Worm (Caenorhabditis elegans) whole organism, L2 larva: ENCODE measurements around the gene C54G10.1.
A peak's percentile ranks its signal among the peaks of the same experiment; 100 is the strongest.

Experiments used
- C34F6.9 ChIP-seq: fragments of 150-350 bp; optimal IDR thresholded peaks from 2 replicates; lab custom pipeline; 2014; ENCODE audit warnings: missing biosample characterization, missing genetic modification characterization
- F13H6.1 ChIP-seq: sonication (generic microtip); optimal IDR thresholded peaks from 2 replicates; lab custom pipeline; 2016; ENCODE audit warnings: missing genetic modification characterization, missing compliant biosample characterization
- R02D3.7 ChIP-seq: fragments of 150-350 bp; optimal IDR thresholded peaks from 2 replicates; lab custom pipeline; 2014; ENCODE audit warnings: missing biosample characterization, missing genetic modification characterization
- Y55F3AM.14 ChIP-seq: fragments of 200-800 bp; sonication (Bioruptor generic); optimal IDR thresholded peaks from 2 replicates; lab custom pipeline; 2018; ENCODE audit warnings: mild to moderate bottlenecking, missing genetic modification characterization, missing compliant biosample characterization
- alr-1 ChIP-seq: fragments of 150-350 bp; optimal IDR thresholded peaks from 2 replicates; lab custom pipeline; 2014; ENCODE audit warnings: missing biosample characterization, missing genetic modification characterization
- blmp-1 ChIP-seq: sonication (generic microtip); optimal IDR thresholded peaks from 2 replicates; lab custom pipeline; 2017; ENCODE audit warnings: missing genetic modification characterization, mild to moderate bottlenecking, missing compliant biosample characterization, antibody characterized with exemption, moderate library complexity; ENCODE audit not compliant: insufficient read depth
- ceh-16 ChIP-seq: fragments of 150-350 bp; optimal IDR thresholded peaks from 2 replicates; lab custom pipeline; 2014; ENCODE audit warnings: missing biosample characterization, missing genetic modification characterization
- ceh-82 ChIP-seq: fragments of 150-350 bp; optimal IDR thresholded peaks from 2 replicates; lab custom pipeline; 2014; ENCODE audit warnings: missing biosample characterization, missing genetic modification characterization
- dmd-4 ChIP-seq: sonication (generic microtip); optimal IDR thresholded peaks from 2 replicates; lab custom pipeline; 2017; ENCODE audit warnings: missing biosample characterization, missing genetic modification characterization
- elt-1 ChIP-seq: fragments of 150-350 bp; optimal IDR thresholded peaks from 2 replicates; lab custom pipeline; 2014; ENCODE audit warnings: missing biosample characterization, missing genetic modification characterization
- elt-3 ChIP-seq: sonication (generic microtip); optimal IDR thresholded peaks from 2 replicates; lab custom pipeline; 2017; ENCODE audit warnings: missing biosample characterization, missing genetic modification characterization
- fos-1 ChIP-seq: fragments of 150-350 bp; optimal IDR thresholded peaks from 2 replicates; lab custom pipeline; 2014; ENCODE audit warnings: missing biosample characterization, missing genetic modification characterization
- lin-39 ChIP-seq: fragments of 150-350 bp; optimal IDR thresholded peaks from 2 replicates; lab custom pipeline; 2014; ENCODE audit warnings: missing biosample characterization, missing genetic modification reagents, missing genetic modification characterization
- lsy-2 ChIP-seq, 2 experiments: fragments of 150-350 bp in 1 of 2; sonication (generic microtip) in 1 of 2; optimal IDR thresholded peaks; 2 replicates each; lab custom pipeline; 2014 to 2017; ENCODE audit warnings: missing biosample characterization in 2 of 2, missing genetic modification characterization in 2 of 2
- mbf-1 ChIP-seq: sonication (generic microtip); optimal IDR thresholded peaks from 2 replicates; lab custom pipeline; 2017; ENCODE audit warnings: missing biosample characterization, missing genetic modification characterization
- nhr-10 ChIP-seq: sonication (generic microtip); optimal IDR thresholded peaks from 2 replicates; lab custom pipeline; 2017; ENCODE audit warnings: missing biosample characterization, missing genetic modification characterization
- nhr-12 ChIP-seq: fragments of 150-350 bp; optimal IDR thresholded peaks from 2 replicates; lab custom pipeline; 2014; ENCODE audit warnings: missing biosample characterization, missing genetic modification characterization
- nhr-129 ChIP-seq: fragments of 150-350 bp; optimal IDR thresholded peaks from 2 replicates; lab custom pipeline; 2014; ENCODE audit warnings: missing biosample characterization, missing genetic modification characterization
- nhr-21 ChIP-seq: fragments of 150-350 bp; optimal IDR thresholded peaks from 2 replicates; lab custom pipeline; 2014; ENCODE audit warnings: missing biosample characterization, missing genetic modification characterization
- nhr-237 ChIP-seq: fragments of 150-350 bp; optimal IDR thresholded peaks from 2 replicates; lab custom pipeline; 2014; ENCODE audit warnings: missing biosample characterization, missing genetic modification characterization
- nhr-6 ChIP-seq: fragments of 150-350 bp; optimal IDR thresholded peaks from 2 replicates; lab custom pipeline; 2014; ENCODE audit warnings: missing biosample characterization, missing genetic modification characterization
- peb-1 ChIP-seq: fragments of 150-350 bp; optimal IDR thresholded peaks from 2 replicates; lab custom pipeline; 2014; ENCODE audit warnings: missing biosample characterization, missing genetic modification characterization
- sem-4 ChIP-seq: fragments of 150-350 bp; optimal IDR thresholded peaks from 2 replicates; lab custom pipeline; 2014; ENCODE audit warnings: missing biosample characterization, missing genetic modification reagents, missing genetic modification characterization
- skn-1 ChIP-seq: sonication (generic microtip); optimal IDR thresholded peaks from 2 replicates; lab custom pipeline; 2017; ENCODE audit warnings: missing biosample characterization, missing genetic modification characterization
- sma-3 ChIP-seq: sonication (generic microtip); optimal IDR thresholded peaks from 2 replicates; lab custom pipeline; 2016; ENCODE audit warnings: missing genetic modification reagents, missing genetic modification characterization, missing compliant biosample characterization
- sma-9 ChIP-seq, 2 experiments: fragments of 150-350 bp in 1 of 2; sonication (generic microtip) in 1 of 2; optimal IDR thresholded peaks; 2 replicates each; lab custom pipeline; 2014 to 2016; ENCODE audit warnings: missing genetic modification characterization in 2 of 2, mild to moderate bottlenecking in 1 of 2, missing biosample characterization in 1 of 2, missing compliant biosample characterization in 1 of 2, missing genetic modification reagents in 1 of 2, moderate library complexity in 1 of 2
- unc-39 ChIP-seq: fragments of 150-350 bp; optimal IDR thresholded peaks from 2 replicates; lab custom pipeline; 2014; ENCODE audit warnings: missing biosample characterization, missing genetic modification characterization
- unc-55 ChIP-seq: fragments of 150-350 bp; sonication (generic microtip); optimal IDR thresholded peaks from 3 replicates; lab custom pipeline; 2014; ENCODE audit warnings: missing biosample characterization, missing genetic modification reagents, missing genetic modification characterization
- unc-62 ChIP-seq: fragments of 150-350 bp; optimal IDR thresholded peaks from 2 replicates; lab custom pipeline; 2014; ENCODE audit warnings: missing biosample characterization, missing genetic modification reagents, missing genetic modification characterization
- ztf-1 ChIP-seq: fragments of 200-800 bp; sonication (Bioruptor generic); conservative IDR thresholded peaks from 2 replicates; pipeline ENCODE4 v1.3.6; 2022; ENCODE audit warnings: missing genetic modification characterization, missing compliant biosample characterization
- ztf-11 ChIP-seq: sonication (generic microtip); optimal IDR thresholded peaks from 2 replicates; lab custom pipeline; 2017; ENCODE audit warnings: missing biosample characterization, missing genetic modification characterization
- ztf-4 ChIP-seq: fragments of 150-350 bp; optimal IDR thresholded peaks from 2 replicates; lab custom pipeline; 2014; ENCODE audit warnings: missing biosample characterization, missing genetic modification characterization

The C54G10.1 gene

DNA sequence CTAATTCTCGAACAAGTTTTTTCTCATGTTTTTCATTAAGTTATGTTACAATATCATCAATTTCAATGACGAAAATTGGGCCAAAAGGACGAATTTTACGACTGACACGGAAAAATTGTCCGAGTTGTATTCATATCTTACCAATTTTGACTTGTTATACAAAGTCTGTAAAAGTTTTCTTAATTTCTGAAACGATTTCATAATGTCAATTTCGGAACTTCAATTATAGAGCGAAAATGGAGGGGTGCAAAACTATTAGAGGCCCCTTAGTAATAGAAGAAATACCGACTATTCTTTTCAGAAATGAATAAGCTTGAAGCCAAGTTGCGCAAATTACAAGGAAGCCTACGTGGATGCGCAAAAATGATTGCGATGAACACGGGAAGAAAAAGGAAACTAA lies 9.3 kb upstream of the C54G10.1 start, which contains the start of gene F43D2.3:
F43D2.3 (plus strand) TSS at position 301 of the 400 bp plus-strand sequence.
- TF ChIP-seq sem-4 (tag; lab: Kevin White, UChicago): no peak
- no peak for TF ChIP-seq ceh-16 (tag; lab: Kevin White, UChicago)
- TF ChIP-seq nhr-6 (tag; lab: Kevin White, UChicago): no peak
- no peak for TF ChIP-seq ztf-1 (GFP tag; lab: Robert Waterston, UW)
- no peak for TF ChIP-seq ztf-11 (tag; lab: Kevin White, UChicago)
- TF ChIP-seq R02D3.7 (tag; lab: Kevin White, UChicago): no peak
- TF ChIP-seq ztf-4 (tag; lab: Kevin White, UChicago): no peak
- TF ChIP-seq lsy-2 (tag; optimal IDR thresholded peaks at IDR 0.05; lab: Kevin White, UChicago): no peak
- TF ChIP-seq skn-1 (tag; lab: Kevin White, UChicago): no peak
- TF ChIP-seq F13H6.1 (tag; lab: Kevin White, UChicago): no peak
- TF ChIP-seq, all 48 proteins: peak for 0

- TF ChIP-seq mbf-1 (tag; lab: Kevin White, UChicago) (no peak), sma-3 (GFP tag; lab: Kevin White, UChicago) (peak; percentile 17), lin-39 (tag; lab: Kevin White, UChicago) (no peak), peb-1 (no peak), ztf-4 (tag; lab: Kevin White, UChicago) (no peak), blmp-1 (tag; lab: Kevin White, UChicago) (peak; percentile 81), Y55F3AM.14 (GFP tag; lab: Kevin White, UChicago) (no peak), nhr-129 (no peak), sma-9 (GFP tag; optimal IDR thresholded peaks at IDR 0.05; lab: Kevin White, UChicago) (peak; percentile 27), sma-9 (tag; optimal IDR thresholded peaks at IDR 0.05; lab: Kevin White, UChicago) (no peak), F13H6.1 (tag; lab: Kevin White, UChicago) (no peak)
Observed at ce11 chrV:14633319-14633718, 7.6 kb upstream of the C54G10.1 start.

- no peak for TF ChIP-seq ceh-82
- no peak for TF ChIP-seq C34F6.9
- TF ChIP-seq unc-55 (GFP tag; lab: Kevin White, UChicago): no peak
- TF ChIP-seq, all 48 proteins: peak for 0
Observed at ce11 chrV:14635119-14635518, 5.8 kb upstream of the C54G10.1 start, which contains the start of gene F43D2.6. TSS of gene F43D2.6 (minus strand) at chrV:14635180.

ce11 chrV:14638075-14638474 lies 2.8 kb upstream of the C54G10.1 start:
- TF ChIP-seq dmd-4 (tag; lab: Kevin White, UChicago) (no peak), nhr-237 (no peak), elt-1 (tag; lab: Kevin White, UChicago) (no peak), elt-3 (tag; lab: Kevin White, UChicago) (no peak), fos-1 (tag; lab: Kevin White, UChicago) (no peak), unc-55 (GFP tag; lab: Kevin White, UChicago) (no peak), sem-4 (tag; lab: Kevin White, UChicago) (no peak), Y55F3AM.14 (GFP tag; lab: Kevin White, UChicago) (no peak), unc-39 (no peak), sma-3 (GFP tag; lab: Kevin White, UChicago) (no peak), blmp-1 (tag; lab: Kevin White, UChicago) (no peak), nhr-10 (tag; lab: Kevin White, UChicago) (no peak)

DNA sequence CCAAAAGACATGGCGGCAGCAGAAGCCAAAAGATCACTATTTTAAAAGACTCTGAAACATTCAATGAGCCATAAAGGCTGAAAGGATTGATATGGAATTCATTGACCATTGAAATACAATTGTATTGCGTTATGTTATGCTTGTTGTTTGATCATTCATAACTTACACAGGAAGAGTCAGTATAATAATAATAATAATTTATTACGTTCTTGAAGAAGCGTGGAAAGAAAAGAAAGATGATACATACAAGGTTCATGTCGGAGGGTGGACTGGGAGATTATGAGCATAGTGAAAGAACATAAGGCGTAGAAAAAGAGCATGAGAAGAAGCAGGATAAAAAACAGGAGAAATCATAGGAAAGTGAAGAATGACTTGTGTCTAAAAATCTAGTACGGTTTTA lies 830 bp upstream of the C54G10.1 start, which contains the start of gene F43D2.7:
F43D2.7 (minus strand) TSS at position 101 of the 400 bp plus-strand sequence.
- TF ChIP-seq nhr-12 (no peak), nhr-21 (tag; lab: Kevin White, UChicago) (no peak), elt-3 (tag; lab: Kevin White, UChicago) (no peak), unc-62 (GFP tag; lab: Kevin White, UChicago) (no peak), alr-1 (tag; lab: Kevin White, UChicago) (no peak), R02D3.7 (tag; lab: Kevin White, UChicago) (no peak), nhr-10 (tag; lab: Kevin White, UChicago) (no peak), sma-3 (GFP tag; lab: Kevin White, UChicago) (no peak), sem-4 (tag; lab: Kevin White, UChicago) (no peak), unc-39 (no peak), C34F6.9 (no peak), ceh-82 (no peak), lsy-2 (tag; optimal IDR thresholded peaks at IDR 0.05; lab: Kevin White, UChicago) (no peak), mbf-1 (tag; lab: Kevin White, UChicago) (no peak)
